Worm (Caenorhabditis elegans) whole organism, mixed stage, embryonic: Measurements from ENCODE around the gene srt-18.

ENCODE experiments used
- lsy-2 ChIP-seq: fragments of 150-350 bp; optimal IDR thresholded peaks from 2 replicates; lab custom pipeline; 2014; ENCODE audit warnings: missing biosample characterization, missing genetic modification characterization
- tbx-8 ChIP-seq: fragments of 200-800 bp; sonication (Bioruptor generic); optimal IDR thresholded peaks from 2 replicates; lab custom pipeline; 2018; ENCODE audit warnings: mild to moderate bottlenecking, missing genetic modification characterization, moderate library complexity, missing compliant biosample characterization

DNA sequence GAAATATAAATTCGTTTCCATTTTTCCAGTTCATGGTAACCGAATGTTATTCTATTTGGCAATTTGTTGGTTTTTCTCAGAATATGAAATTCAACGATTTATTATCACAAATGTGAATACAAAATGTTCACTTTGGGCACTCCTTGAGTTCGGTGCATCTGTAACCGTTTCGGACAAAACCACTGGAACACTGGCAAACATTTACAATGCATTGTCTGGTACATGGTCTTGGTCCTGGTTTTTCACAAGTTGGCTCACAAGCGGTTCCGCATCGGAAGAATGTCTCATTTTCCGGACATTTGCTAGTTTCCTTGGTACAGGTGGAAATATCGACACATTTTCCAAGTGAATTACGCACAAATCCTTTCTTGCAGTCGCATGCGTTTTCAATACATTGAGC is 37.8 kb upstream of the srt-18 start:
- TF ChIP-seq tbx-8 (GFP tag; lab: Kevin White, UChicago) (no peak), lsy-2 (no peak)
